Fruit fly (Drosophila melanogaster) Kc167 (cell line): Measurements from ENCODE around the gene CG12147.

Source experiments
- Myc ChIP-seq: fragments of >200 bp; optimal IDR thresholded peaks from 2 replicates; lab custom pipeline; 2017; ENCODE audit warnings: missing external identifiers
- Sin3A ChIP-seq: fragments of >200 bp; optimal IDR thresholded peaks from 2 replicates; lab custom pipeline; 2018; ENCODE audit warnings: missing external identifiers
- h ChIP-seq: fragments of >200 bp; optimal IDR thresholded peaks from 3 replicates; lab custom pipeline; 2018; ENCODE audit warnings: missing external identifiers
- insv ChIP-seq: fragments of >200 bp; optimal IDR thresholded peaks from 3 replicates; lab custom pipeline; 2018; ENCODE audit warnings: missing external identifiers
- psq ChIP-seq: fragments of >200 bp; optimal IDR thresholded peaks from 2 replicates; lab custom pipeline; 2017; ENCODE audit warnings: missing external identifiers
- ttk ChIP-seq: sonication (Bioruptor generic); optimal IDR thresholded peaks from 2 replicates; lab custom pipeline; 2017; ENCODE audit warnings: missing external identifiers

DNA sequence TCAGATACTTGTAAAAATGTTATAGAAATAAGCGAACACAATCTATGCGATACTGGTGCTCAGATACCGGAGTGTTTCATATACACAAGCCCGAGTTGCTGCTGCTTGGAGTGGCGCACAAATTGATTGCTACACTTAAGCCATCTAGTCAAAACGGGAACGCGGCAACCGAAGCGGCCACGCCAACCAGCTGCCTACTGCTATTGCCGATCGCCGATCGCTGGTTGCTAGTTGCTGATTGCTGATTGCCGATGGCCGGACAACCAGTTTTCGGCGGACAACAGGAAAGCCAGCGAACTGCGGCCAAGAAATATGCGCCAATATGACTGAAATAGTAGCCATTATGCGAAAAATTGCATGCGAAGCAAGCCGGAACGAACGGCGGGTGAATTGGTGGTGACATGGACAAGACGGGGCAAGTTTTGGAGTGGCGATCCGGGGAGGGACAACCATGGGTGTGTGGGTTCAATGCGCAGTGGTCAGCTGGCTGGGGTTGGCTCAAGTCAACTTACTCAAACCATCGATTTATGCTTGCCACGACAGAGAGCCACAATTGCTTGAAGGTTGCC lies 36.9 kb downstream of the CG12147 start:
- TF ChIP-seq psq (lab: Kevin White, UChicago) (no peak), Myc (lab: Kevin White, UChicago) (no peak), Sin3A (lab: Kevin White, UChicago) (no peak), h (lab: Kevin White, UChicago) (no peak), ttk (no peak), insv (lab: Kevin White, UChicago) (no peak)
